Fruit fly (Drosophila melanogaster) whole organism, pupa: ENCODE data around the gene Dph1.

ENCODE experiments used
- CG10348 ChIP-seq: fragments of 200-800 bp; sonication (Bioruptor generic); IDR thresholded peaks from 2 replicates; pipeline ENCODE4 v1.3.6; 2022; ENCODE audit warnings: missing biosample characterization, missing genetic modification characterization
- EcR ChIP-seq: fragments of 200-800 bp; sonication (Bioruptor generic); optimal IDR thresholded peaks from 3 replicates; lab custom pipeline; 2019; ENCODE audit warnings: missing biosample characterization, missing genetic modification characterization, mild to moderate bottlenecking, moderate library complexity, missing genetic modification reagents
- Pif1B ChIP-seq: fragments of 200-800 bp; sonication (Bioruptor generic); optimal IDR thresholded peaks from 3 replicates; lab custom pipeline; 2016; ENCODE audit warnings: missing biosample characterization, missing genetic modification characterization

dm6 chr3L:11728147-11728546 is 31.4 kb upstream of the Dph1 start, which contains the start of gene sunn:
- no peak for TF ChIP-seq CG10348 (GFP tag; lab: Robert Waterston, UW)
- TF ChIP-seq EcR (GFP tag; lab: Kevin White, UChicago), result no peak
- no peak for TF ChIP-seq Pif1B (GFP tag; lab: Kevin White, UChicago)
